Worm (Caenorhabditis elegans) whole organism, L2 larva: ENCODE measurements around the gene mam-1.

Source experiments
- ama-1 ChIP-seq: fragments of 150-350 bp; optimal IDR thresholded peaks from 2 replicates; lab custom pipeline; 2018; ENCODE audit warnings: inconsistent platforms
- blmp-1 ChIP-seq: sonication (generic microtip); optimal IDR thresholded peaks from 2 replicates; lab custom pipeline; 2017; ENCODE audit warnings: missing genetic modification characterization, mild to moderate bottlenecking, missing compliant biosample characterization, antibody characterized with exemption, moderate library complexity; ENCODE audit not compliant: insufficient read depth
- ceh-82 ChIP-seq: fragments of 150-350 bp; optimal IDR thresholded peaks from 2 replicates; lab custom pipeline; 2014; ENCODE audit warnings: missing biosample characterization, missing genetic modification characterization
- egl-27 ChIP-seq: sonication (generic microtip); optimal IDR thresholded peaks from 3 replicates; lab custom pipeline; 2017; ENCODE audit warnings: missing biosample characterization, missing genetic modification reagents, missing genetic modification characterization
- elt-1 ChIP-seq: fragments of 150-350 bp; optimal IDR thresholded peaks from 2 replicates; lab custom pipeline; 2014; ENCODE audit warnings: missing biosample characterization, missing genetic modification characterization
- nhr-10 ChIP-seq: sonication (generic microtip); optimal IDR thresholded peaks from 2 replicates; lab custom pipeline; 2017; ENCODE audit warnings: missing biosample characterization, missing genetic modification characterization
- nhr-23 ChIP-seq: fragments of 150-350 bp; optimal IDR thresholded peaks from 2 replicates; lab custom pipeline; 2014; ENCODE audit warnings: missing biosample characterization, missing genetic modification reagents, missing genetic modification characterization
- nhr-237 ChIP-seq: fragments of 150-350 bp; optimal IDR thresholded peaks from 2 replicates; lab custom pipeline; 2014; ENCODE audit warnings: missing biosample characterization, missing genetic modification characterization
- skn-1 ChIP-seq: sonication (generic microtip); optimal IDR thresholded peaks from 2 replicates; lab custom pipeline; 2017; ENCODE audit warnings: missing biosample characterization, missing genetic modification characterization
- unc-39 ChIP-seq: fragments of 150-350 bp; optimal IDR thresholded peaks from 2 replicates; lab custom pipeline; 2014; ENCODE audit warnings: missing biosample characterization, missing genetic modification characterization
- ztf-1 ChIP-seq: fragments of 200-800 bp; sonication (Bioruptor generic); conservative IDR thresholded peaks from 2 replicates; pipeline ENCODE4 v1.3.6; 2022; ENCODE audit warnings: missing genetic modification characterization, missing compliant biosample characterization
- ztf-4 ChIP-seq: fragments of 150-350 bp; optimal IDR thresholded peaks from 2 replicates; lab custom pipeline; 2014; ENCODE audit warnings: missing biosample characterization, missing genetic modification characterization

- TF ChIP-seq elt-1 (tag; lab: Kevin White, UChicago) (no peak), ztf-1 (GFP tag; lab: Robert Waterston, UW) (no peak), blmp-1 (tag; lab: Kevin White, UChicago) (no peak), ceh-82 (tag; lab: Kevin White, UChicago) (no peak), egl-27 (no peak), skn-1 (tag; lab: Kevin White, UChicago) (no peak), nhr-237 (tag; lab: Kevin White, UChicago) (no peak), unc-39 (tag; lab: Kevin White, UChicago) (no peak), nhr-10 (tag; lab: Kevin White, UChicago) (no peak), ztf-4 (tag; lab: Kevin White, UChicago) (no peak), ama-1 (no peak), nhr-23 (no peak)
These were observed 24.8 kb upstream of the mam-1 start, which contains the start of gene F35H12.6 for ce11 chrX:912990-913389.
